Fruit fly (Drosophila melanogaster) whole organism, adult: ENCODE results near the gene Kr-h1.

Experiments used
- CG14711 ChIP-seq: fragments of 200-800 bp; sonication (Bioruptor generic); optimal IDR thresholded peaks from 2 replicates; lab custom pipeline; 2018; ENCODE audit warnings: missing biosample characterization, mild to moderate bottlenecking, missing genetic modification characterization, moderate library complexity
- CG33017 ChIP-seq: fragments of 200-800 bp; sonication (Bioruptor generic); optimal IDR thresholded peaks from 2 replicates; lab custom pipeline; 2018; ENCODE audit warnings: missing biosample characterization, mild to moderate bottlenecking, missing genetic modification characterization, moderate library complexity
- CG5204 ChIP-seq: fragments of 200-800 bp; sonication (Bioruptor generic); optimal IDR thresholded peaks from 2 replicates; lab custom pipeline; 2016; ENCODE audit warnings: missing biosample characterization, missing genetic modification characterization
- CG7045 ChIP-seq: fragments of 200-800 bp; sonication (Bioruptor generic); optimal IDR thresholded peaks from 2 replicates; lab custom pipeline; 2017; ENCODE audit warnings: missing biosample characterization, mild to moderate bottlenecking, missing genetic modification characterization
- Mnt ChIP-seq: fragments of 200-800 bp; sonication (Bioruptor generic); optimal IDR thresholded peaks from 2 replicates; lab custom pipeline; 2016; ENCODE audit warnings: missing biosample characterization, mild to moderate bottlenecking, missing genetic modification characterization
- kay ChIP-seq: fragments of 200-800 bp; sonication (Bioruptor generic); peaks from one replicate; lab custom pipeline; 2016; ENCODE audit warnings: missing biosample characterization, missing genetic modification characterization, borderline replicate concordance
- tj ChIP-seq: fragments of 200-800 bp; sonication (Bioruptor generic); optimal IDR thresholded peaks from 3 replicates; lab custom pipeline; 2017; ENCODE audit warnings: missing biosample characterization, mild to moderate bottlenecking, missing genetic modification characterization, moderate library complexity
- toe ChIP-seq: fragments of 200-800 bp; sonication (Bioruptor generic); optimal IDR thresholded peaks from 2 replicates; lab custom pipeline; 2016; ENCODE audit warnings: missing biosample characterization, missing genetic modification characterization

DNA sequence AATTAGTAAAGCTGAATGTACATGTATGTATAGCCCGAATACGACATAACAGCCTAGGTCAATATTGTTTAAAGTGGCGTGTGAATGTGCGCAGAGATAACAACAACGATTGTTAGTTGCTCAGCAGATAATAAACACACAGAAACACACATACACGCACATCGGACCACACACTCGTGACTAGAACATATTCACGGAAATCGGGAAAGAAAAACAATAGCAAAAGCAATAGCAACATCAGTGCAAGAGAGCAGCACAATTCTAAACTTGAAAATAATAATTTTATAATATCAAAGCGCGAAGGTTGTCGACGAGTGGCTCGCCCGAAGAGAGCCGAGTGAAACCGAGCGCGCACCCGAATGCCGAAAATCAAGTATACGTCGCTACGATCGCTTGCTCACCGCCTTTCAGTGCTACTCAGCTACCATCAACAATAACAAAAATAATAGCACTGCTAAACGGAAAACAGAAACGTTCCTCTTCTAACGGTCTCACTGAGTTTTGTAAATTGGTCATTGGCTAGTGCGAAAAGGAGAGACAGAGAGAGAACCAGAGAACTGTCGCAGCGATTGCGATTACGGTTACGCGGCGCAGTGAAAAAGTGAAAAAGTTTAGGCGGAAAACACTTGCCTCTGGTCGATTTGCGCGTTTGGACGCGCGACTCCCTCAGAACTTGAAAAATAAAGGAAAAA lies 679 bp downstream of the Kr-h1 start:
- TF ChIP-seq CG7045 (peak; percentile 8), CG5204 (GFP tag; lab: Kevin White, UChicago) (no peak), tj (peak; percentile 65), toe (GFP tag; lab: Kevin White, UChicago) (no peak), Mnt (peak; percentile 69), kay (GFP tag; lab: Kevin White, UChicago) (peak; percentile 99), CG33017 (tag; lab: Kevin White, UChicago) (peak; percentile 74), CG14711 (tag; lab: Kevin White, UChicago) (no peak)
